Worm (Caenorhabditis elegans) whole organism, late embryonic: ENCODE data around the gene fbxb-92.

Experiments used
- F13H6.1 ChIP-seq: sonication (generic microtip); optimal IDR thresholded peaks from 2 replicates; lab custom pipeline; 2016; ENCODE audit warnings: missing genetic modification characterization, missing compliant biosample characterization
- K02D7.2 ChIP-seq: sonication (generic microtip); optimal IDR thresholded peaks from 2 replicates; lab custom pipeline; 2017; ENCODE audit warnings: mild to moderate bottlenecking, missing genetic modification characterization, missing compliant biosample characterization
- K09A11.1 ChIP-seq: sonication (generic microtip); optimal IDR thresholded peaks from 2 replicates; lab custom pipeline; 2017; ENCODE audit warnings: antibody characterized with exemption, mild to moderate bottlenecking, missing genetic modification characterization, missing compliant biosample characterization; ENCODE audit not compliant: insufficient read depth
- T23F11.4 ChIP-seq: fragments of 200-800 bp; sonication (Bioruptor generic); optimal IDR thresholded peaks from 2 replicates; lab custom pipeline; 2018; ENCODE audit warnings: mild to moderate bottlenecking, missing genetic modification characterization, missing compliant biosample characterization
- Y22D7AL.16 ChIP-seq: sonication (generic microtip); optimal IDR thresholded peaks from 2 replicates; lab custom pipeline; 2016; ENCODE audit warnings: missing genetic modification characterization, missing compliant biosample characterization
- ama-1 ChIP-seq: fragments of 150-350 bp; optimal IDR thresholded peaks from 2 replicates; lab custom pipeline; 2014
- ceh-14 ChIP-seq: sonication (generic microtip); optimal IDR thresholded peaks from 2 replicates; lab custom pipeline; 2016; ENCODE audit warnings: missing genotype, missing genetic modification characterization, missing compliant biosample characterization
- ceh-19 ChIP-seq: fragments of 200-800 bp; sonication (Bioruptor generic); optimal IDR thresholded peaks from 2 replicates; lab custom pipeline; 2018; ENCODE audit warnings: mild to moderate bottlenecking, missing genetic modification characterization, missing compliant biosample characterization
- ceh-2 ChIP-seq: sonication (generic microtip); optimal IDR thresholded peaks from 2 replicates; lab custom pipeline; 2016; ENCODE audit warnings: missing genotype, missing genetic modification characterization, missing compliant biosample characterization
- ceh-24 ChIP-seq: sonication (generic microtip); optimal IDR thresholded peaks from 2 replicates; lab custom pipeline; 2016; ENCODE audit warnings: mild to moderate bottlenecking, missing genetic modification characterization, missing compliant biosample characterization
- ceh-31 ChIP-seq: sonication (generic microtip); optimal IDR thresholded peaks from 2 replicates; lab custom pipeline; 2016; ENCODE audit warnings: missing genetic modification characterization, missing compliant biosample characterization
- ceh-45 ChIP-seq: fragments of 200-800 bp; sonication (Bioruptor generic); IDR thresholded peaks from 2 replicates; pipeline ENCODE4 v1.3.6; 2022; ENCODE audit warnings: missing genetic modification reagents, missing genetic modification characterization, missing compliant biosample characterization
- ceh-9 ChIP-seq: sonication (generic microtip); optimal IDR thresholded peaks from 2 replicates; lab custom pipeline; 2016; ENCODE audit warnings: mild to moderate bottlenecking, missing genetic modification characterization, inconsistent platforms, missing compliant biosample characterization
- che-1 ChIP-seq: sonication (generic microtip); optimal IDR thresholded peaks from 2 replicates; lab custom pipeline; 2016; ENCODE audit warnings: mild to moderate bottlenecking, missing genetic modification characterization, missing compliant biosample characterization
- dmd-4 ChIP-seq: sonication (generic microtip); optimal IDR thresholded peaks from 2 replicates; lab custom pipeline; 2016; ENCODE audit warnings: borderline replicate concordance, missing genetic modification characterization, missing compliant biosample characterization
- dve-1 ChIP-seq: sonication (generic microtip); optimal IDR thresholded peaks from 2 replicates; lab custom pipeline; 2017; ENCODE audit warnings: antibody characterized with exemption, mild to moderate bottlenecking, missing genetic modification characterization, missing compliant biosample characterization
- elt-2 ChIP-seq: sonication (generic microtip); optimal IDR thresholded peaks from 2 replicates; lab custom pipeline; 2016; ENCODE audit warnings: missing genetic modification reagents, missing genetic modification characterization, missing compliant biosample characterization
- ets-4 ChIP-seq: sonication (generic microtip); optimal IDR thresholded peaks from 2 replicates; lab custom pipeline; 2016; ENCODE audit warnings: missing genetic modification characterization, missing compliant biosample characterization
- eyg-1 ChIP-seq: sonication (generic microtip); optimal IDR thresholded peaks from 2 replicates; lab custom pipeline; 2016; ENCODE audit warnings: missing genotype, missing genetic modification characterization, missing compliant biosample characterization
- fkh-6 ChIP-seq: sonication (generic microtip); optimal IDR thresholded peaks from 2 replicates; lab custom pipeline; 2016; ENCODE audit warnings: missing genetic modification characterization, missing compliant biosample characterization
- hlh-13 ChIP-seq: fragments of 200-800 bp; sonication (Bioruptor generic); optimal IDR thresholded peaks from 2 replicates; lab custom pipeline; 2018; ENCODE audit warnings: mild to moderate bottlenecking, missing genetic modification characterization, missing compliant biosample characterization
- hlh-30 ChIP-seq: sonication (generic microtip); optimal IDR thresholded peaks from 2 replicates; lab custom pipeline; 2017; ENCODE audit warnings: antibody characterized with exemption, missing genetic modification characterization, missing compliant biosample characterization; ENCODE audit not compliant: insufficient read depth
- hlh-6 ChIP-seq: sonication (generic microtip); optimal IDR thresholded peaks from 2 replicates; lab custom pipeline; 2016; ENCODE audit warnings: missing genotype, missing genetic modification characterization, missing compliant biosample characterization
- hlh-8 ChIP-seq: sonication (generic microtip); optimal IDR thresholded peaks from 2 replicates; lab custom pipeline; 2016; ENCODE audit warnings: missing genotype, missing genetic modification characterization, missing compliant biosample characterization
- lim-6 ChIP-seq: sonication (generic microtip); optimal IDR thresholded peaks from 2 replicates; lab custom pipeline; 2016; ENCODE audit warnings: missing genetic modification characterization, missing compliant biosample characterization
- madf-2 ChIP-seq: sonication (generic microtip); optimal IDR thresholded peaks from 2 replicates; lab custom pipeline; 2017; ENCODE audit warnings: missing genetic modification characterization, missing compliant biosample characterization
- nfya-1 ChIP-seq: sonication (generic microtip); optimal IDR thresholded peaks from 2 replicates; lab custom pipeline; 2017; ENCODE audit warnings: missing genetic modification characterization, mild to moderate bottlenecking, missing compliant biosample characterization, antibody characterized with exemption, moderate library complexity
- nhr-11 ChIP-seq: fragments of 150-350 bp; optimal IDR thresholded peaks from 2 replicates; lab custom pipeline; 2014; ENCODE audit warnings: missing biosample characterization, missing genetic modification characterization
- odd-2 ChIP-seq: sonication (generic microtip); optimal IDR thresholded peaks from 2 replicates; lab custom pipeline; 2017; ENCODE audit warnings: antibody characterized with exemption, mild to moderate bottlenecking, missing genetic modification characterization, missing compliant biosample characterization
- pat-9 ChIP-seq: fragments of 200-800 bp; sonication (Bioruptor generic); optimal IDR thresholded peaks from 2 replicates; lab custom pipeline; 2018; ENCODE audit warnings: mild to moderate bottlenecking, missing genetic modification characterization, moderate library complexity, missing compliant biosample characterization
- pha-4 ChIP-seq: fragments of 150-350 bp; optimal IDR thresholded peaks from 2 replicates; lab custom pipeline; 2018; ENCODE audit warnings: missing biosample characterization, missing genetic modification reagents, missing genetic modification characterization
- pros-1 ChIP-seq: fragments of 150-350 bp; optimal IDR thresholded peaks from 2 replicates; lab custom pipeline; 2014; ENCODE audit warnings: missing biosample characterization, missing genetic modification reagents, missing genetic modification characterization
- ref-2 ChIP-seq: sonication (generic microtip); optimal IDR thresholded peaks from 2 replicates; lab custom pipeline; 2016; ENCODE audit warnings: missing genetic modification characterization, missing compliant biosample characterization
- rnt-1 ChIP-seq: sonication (generic microtip); optimal IDR thresholded peaks from 2 replicates; lab custom pipeline; 2016; ENCODE audit warnings: missing genetic modification characterization, missing compliant biosample characterization
- sdc-2 ChIP-seq: sonication (generic microtip); optimal IDR thresholded peaks from 2 replicates; lab custom pipeline; 2016; ENCODE audit warnings: missing genotype, missing genetic modification characterization, missing compliant biosample characterization
- sox-2 ChIP-seq: fragments of 200-800 bp; sonication (Bioruptor generic); IDR thresholded peaks from 2 replicates; pipeline ENCODE4 v1.3.6; 2022; ENCODE audit warnings: missing genetic modification reagents, missing genetic modification characterization, missing compliant biosample characterization
- sox-4 ChIP-seq: sonication (generic microtip); optimal IDR thresholded peaks from 2 replicates; lab custom pipeline; 2017; ENCODE audit warnings: mild to moderate bottlenecking, missing genetic modification characterization, inconsistent platforms, missing compliant biosample characterization
- syd-9 ChIP-seq: sonication (generic microtip); optimal IDR thresholded peaks from 2 replicates; lab custom pipeline; 2016; ENCODE audit warnings: mild to moderate bottlenecking, missing genetic modification characterization, moderate library complexity, missing compliant biosample characterization
- tbx-2 ChIP-seq: sonication (generic microtip); optimal IDR thresholded peaks from 2 replicates; lab custom pipeline; 2016; ENCODE audit warnings: missing genetic modification characterization, missing compliant biosample characterization
- tbx-7 ChIP-seq: sonication (generic microtip); optimal IDR thresholded peaks from 2 replicates; lab custom pipeline; 2016; ENCODE audit warnings: missing genotype, missing genetic modification characterization, missing compliant biosample characterization
- unc-3 ChIP-seq, 2 experiments: fragments of 200-800 bp in 1 of 2; sonication (Bioruptor generic) in 1 of 2; sonication (generic microtip) in 1 of 2; conservative IDR thresholded peaks in 1 of 2; optimal IDR thresholded peaks in 1 of 2; 2 replicates each; pipeline versions ENCODE4 v1.3.6 to Lab custom; 2016 to 2022; ENCODE audit warnings: missing compliant biosample characterization in 2 of 2, missing genetic modification characterization in 2 of 2, missing genetic modification reagents in 1 of 2
- unc-42 ChIP-seq: sonication (generic microtip); optimal IDR thresholded peaks from 2 replicates; lab custom pipeline; 2016; ENCODE audit warnings: missing genotype, missing genetic modification characterization, missing compliant biosample characterization
- unc-55 ChIP-seq: sonication (generic microtip); optimal IDR thresholded peaks from 2 replicates; lab custom pipeline; 2017; ENCODE audit warnings: missing biosample characterization, missing genetic modification reagents, missing genetic modification characterization
- zip-5 ChIP-seq: sonication (generic microtip); optimal IDR thresholded peaks from 2 replicates; lab custom pipeline; 2016; ENCODE audit warnings: missing genetic modification characterization, missing compliant biosample characterization
- ztf-16 ChIP-seq: sonication (generic microtip); optimal IDR thresholded peaks from 2 replicates; lab custom pipeline; 2017; ENCODE audit warnings: missing genetic modification characterization, missing compliant biosample characterization

The fbxb-92 gene

DNA sequence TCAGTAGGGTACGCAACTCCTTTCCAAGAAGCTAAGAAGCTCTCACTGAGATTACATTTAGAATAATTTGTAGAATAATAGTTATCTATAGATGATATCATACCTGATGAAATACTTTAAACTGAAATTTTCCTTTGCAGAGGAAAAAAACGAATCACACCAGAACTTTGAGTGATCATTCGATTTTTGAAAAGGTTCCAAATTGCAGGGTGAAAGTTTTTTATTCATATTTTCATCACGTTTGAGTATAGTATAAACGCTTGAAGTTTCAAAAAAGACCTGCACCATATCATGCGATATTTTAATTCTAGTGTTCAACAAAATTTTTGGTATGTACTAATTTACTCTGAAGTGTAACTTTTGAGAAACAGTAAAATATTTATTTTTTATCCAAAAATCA is 32.7 kb downstream of the fbxb-92 start, which contains the start of gene srh-100:
srh-100 (minus strand) TSS at position 101 of the 400 bp plus-strand sequence.
- TF ChIP-seq eyg-1, result no peak
- no peak for TF ChIP-seq ref-2 (tag; lab: Kevin White, UChicago)
- no peak for TF ChIP-seq ceh-45 (GFP tag; lab: Robert Waterston, UW)
- no peak for TF ChIP-seq dmd-4 (tag; lab: Kevin White, UChicago)
- TF ChIP-seq ztf-16, result no peak
- no peak for TF ChIP-seq F13H6.1
- TF ChIP-seq unc-42 (tag; lab: Kevin White, UChicago), result no peak
- no peak for TF ChIP-seq hlh-13 (GFP tag; lab: Kevin White, UChicago)
- no peak for TF ChIP-seq sox-4 (tag; lab: Kevin White, UChicago)
- no peak for TF ChIP-seq fkh-6 (tag; lab: Kevin White, UChicago)
- no peak for TF ChIP-seq K09A11.1 (tag; lab: Kevin White, UChicago)
- no peak for TF ChIP-seq hlh-6 (tag; lab: Kevin White, UChicago)
- TF ChIP-seq zip-5 (tag; lab: Kevin White, UChicago), result no peak
- TF ChIP-seq rnt-1 (tag; lab: Kevin White, UChicago), result no peak
- no peak for TF ChIP-seq nfya-1 (tag; lab: Kevin White, UChicago)

DNA sequence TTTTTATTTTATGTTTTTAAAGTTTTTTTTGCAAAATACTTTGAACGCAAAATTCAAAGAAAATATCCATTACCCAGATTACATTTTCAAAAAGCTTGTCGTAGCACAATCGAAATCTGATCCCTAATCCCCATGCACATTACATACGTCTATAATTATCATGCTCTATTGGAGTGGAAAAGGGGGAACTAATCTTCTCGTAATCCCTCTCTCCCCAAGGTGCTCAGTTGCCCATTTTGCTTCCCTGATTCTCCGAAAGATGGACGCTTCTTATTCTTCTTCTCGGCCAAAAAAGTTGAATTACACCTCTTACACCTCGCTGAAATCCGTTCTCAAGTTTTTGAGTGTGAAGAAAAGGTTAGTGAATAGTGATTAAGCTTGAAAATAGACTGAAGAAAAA is 36.3 kb downstream of the fbxb-92 start, which contains the start of gene fbxc-53:
fbxc-53 (plus strand) TSS at position 245 of the 400 bp plus-strand sequence.
- TF ChIP-seq unc-42 (tag; lab: Kevin White, UChicago) (no peak), dve-1 (tag; lab: Kevin White, UChicago) (no peak), ceh-14 (tag; lab: Kevin White, UChicago) (no peak), pros-1 (tag; lab: Kevin White, UChicago) (no peak), ceh-24 (no peak), unc-55 (GFP tag; lab: Kevin White, UChicago) (no peak), T23F11.4 (GFP tag; lab: Kevin White, UChicago) (no peak), hlh-8 (tag; lab: Kevin White, UChicago) (no peak), ztf-16 (no peak), ceh-9 (no peak), Y22D7AL.16 (tag; lab: Kevin White, UChicago) (no peak), unc-3 (GFP tag; conservative IDR thresholded peaks at IDR 0.05; lab: Robert Waterston, UW) (no peak), unc-3 (tag; optimal IDR thresholded peaks at IDR 0.05; lab: Kevin White, UChicago) (no peak), ceh-19 (GFP tag; lab: Kevin White, UChicago) (no peak), ets-4 (tag; lab: Kevin White, UChicago) (no peak), ama-1 (lab: Kevin White, UChicago) (no peak), hlh-30 (tag; lab: Kevin White, UChicago) (no peak)
- TF ChIP-seq, all 69 proteins: peak for 0

DNA sequence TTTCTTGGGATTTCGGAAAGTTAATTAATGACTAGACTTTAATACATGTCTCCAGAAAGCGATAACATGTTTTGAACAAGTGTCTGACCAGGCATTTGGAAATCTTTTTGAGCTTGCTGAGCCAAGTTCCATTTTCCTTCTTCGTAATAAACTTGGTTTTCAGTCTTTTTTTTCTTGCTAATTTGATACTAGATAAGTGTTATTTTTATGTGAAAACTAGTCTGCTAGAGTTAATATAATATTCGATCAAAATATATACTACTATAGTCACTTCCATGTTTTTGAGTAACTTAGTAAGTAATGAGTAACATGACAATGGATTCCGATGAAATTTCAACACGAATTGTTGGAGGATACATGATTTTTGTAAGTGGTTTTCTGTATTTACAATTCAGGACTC is 38.0 kb downstream of the fbxb-92 start, which contains the start of gene srx-110:
srx-110 (plus strand) TSS at position 301 of the 400 bp plus-strand sequence.
- TF ChIP-seq odd-2 (tag; lab: Kevin White, UChicago) (no peak), Y22D7AL.16 (tag; lab: Kevin White, UChicago) (no peak), nfya-1 (tag; lab: Kevin White, UChicago) (no peak), unc-42 (tag; lab: Kevin White, UChicago) (no peak), ceh-24 (no peak), lim-6 (no peak), che-1 (tag; lab: Kevin White, UChicago) (no peak), ceh-31 (tag; lab: Kevin White, UChicago) (no peak), fkh-6 (tag; lab: Kevin White, UChicago) (no peak), K02D7.2 (tag; lab: Kevin White, UChicago) (no peak), ceh-2 (no peak), eyg-1 (no peak)

DNA sequence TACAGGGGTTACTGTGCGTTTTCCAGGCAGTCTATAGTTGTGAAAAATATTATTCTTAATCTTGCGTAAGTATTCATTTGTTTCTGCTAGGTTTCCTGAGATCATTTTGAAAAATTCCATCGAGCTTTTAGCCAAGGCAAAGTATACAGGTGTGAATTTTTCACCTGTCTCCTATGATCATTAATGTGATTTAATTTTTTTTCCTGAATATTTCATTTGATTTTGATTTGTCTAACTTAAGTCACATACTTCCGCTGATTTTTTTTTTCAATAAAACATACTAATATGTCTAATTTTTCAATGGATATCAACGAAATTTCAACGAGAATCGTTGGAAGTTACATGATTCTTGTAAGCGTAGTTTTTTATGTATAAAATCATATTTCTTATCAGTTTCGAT is 42.0 kb downstream of the fbxb-92 start, which contains the start of gene srx-108:
srx-108 (plus strand) TSS at position 301 of the 400 bp plus-strand sequence.
- TF ChIP-seq syd-9 (no peak), nhr-11 (tag; lab: Kevin White, UChicago) (no peak), pha-4 (no peak), sox-2 (no peak), ztf-16 (no peak), K02D7.2 (tag; lab: Kevin White, UChicago) (no peak), ama-1 (lab: Kevin White, UChicago) (no peak), ceh-31 (tag; lab: Kevin White, UChicago) (no peak), T23F11.4 (GFP tag; lab: Kevin White, UChicago) (no peak), madf-2 (tag; lab: Kevin White, UChicago) (no peak), unc-42 (tag; lab: Kevin White, UChicago) (no peak), tbx-7 (no peak), elt-2 (tag; lab: Kevin White, UChicago) (no peak), unc-3 (GFP tag; conservative IDR thresholded peaks at IDR 0.05; lab: Robert Waterston, UW) (no peak), unc-3 (tag; optimal IDR thresholded peaks at IDR 0.05; lab: Kevin White, UChicago) (no peak), Y22D7AL.16 (tag; lab: Kevin White, UChicago) (no peak), pat-9 (tag; lab: Kevin White, UChicago) (no peak), tbx-2 (no peak), fkh-6 (tag; lab: Kevin White, UChicago) (no peak), sdc-2 (tag; lab: Kevin White, UChicago) (no peak), eyg-1 (no peak)
